Worm (Caenorhabditis elegans) whole organism, young adult: Measurements from ENCODE around the gene glb-10.
A peak's percentile ranks its signal among the peaks of the same experiment; 100 is the strongest.

ENCODE experiments used
- B0261.1 ChIP-seq: sonication (generic microtip); optimal IDR thresholded peaks from 2 replicates; lab custom pipeline; 2016; ENCODE audit warnings: mild to moderate bottlenecking, missing genetic modification characterization, moderate library complexity, missing compliant biosample characterization
- C06A6.2 ChIP-seq: fragments of 200-800 bp; sonication (Bioruptor generic); conservative IDR thresholded peaks from 2 replicates; pipeline ENCODE4 v1.3.6; 2022; ENCODE audit warnings: missing genetic modification characterization, missing compliant biosample characterization
- C17E4.6 ChIP-seq: fragments of 200-800 bp; sonication (Bioruptor generic); IDR thresholded peaks from 2 replicates; pipeline ENCODE4 v1.3.6; 2022; ENCODE audit warnings: missing genetic modification reagents, missing genetic modification characterization, missing compliant biosample characterization
- F10E7.11 ChIP-seq: sonication (generic microtip); optimal IDR thresholded peaks from 2 replicates; lab custom pipeline; 2017; ENCODE audit warnings: mild to moderate bottlenecking, missing genetic modification characterization, moderate library complexity, missing compliant biosample characterization
- F55B11.4 ChIP-seq: sonication (generic microtip); optimal IDR thresholded peaks from 2 replicates; lab custom pipeline; 2016; ENCODE audit warnings: missing compliant biosample characterization, missing genetic modification characterization, borderline replicate concordance; ENCODE audit not compliant: insufficient read depth
- F57A8.1 ChIP-seq: fragments of 200-800 bp; sonication (Bioruptor generic); optimal IDR thresholded peaks from 2 replicates; lab custom pipeline; 2018; ENCODE audit warnings: mild to moderate bottlenecking, missing genetic modification characterization, moderate library complexity, missing compliant biosample characterization
- F57C9.4 ChIP-seq: sonication (generic microtip); optimal IDR thresholded peaks from 2 replicates; lab custom pipeline; 2017; ENCODE audit warnings: mild to moderate bottlenecking, missing genetic modification characterization, missing compliant biosample characterization
- Y53G8AR.9 ChIP-seq: fragments of 200-800 bp; sonication (Bioruptor generic); conservative IDR thresholded peaks from 2 replicates; pipeline ENCODE4 v1.3.6; 2022; ENCODE audit warnings: missing genetic modification reagents, missing genetic modification characterization, missing compliant biosample characterization
- Y67H2A.10 ChIP-seq: fragments of 200-800 bp; sonication (Bioruptor generic); conservative IDR thresholded peaks from 2 replicates; pipeline ENCODE4 v1.3.6; 2022; ENCODE audit warnings: missing genetic modification reagents, missing genetic modification characterization, missing compliant biosample characterization
- Y79H2A.3 ChIP-seq: fragments of 200-800 bp; sonication (Bioruptor generic); conservative IDR thresholded peaks from 2 replicates; pipeline ENCODE4 v1.3.6; 2022; ENCODE audit warnings: missing genetic modification reagents, missing genetic modification characterization, missing compliant biosample characterization
- Y95B8A.8 ChIP-seq: fragments of 200-800 bp; sonication (Bioruptor generic); IDR thresholded peaks from 2 replicates; pipeline ENCODE4 v1.3.6; 2022; ENCODE audit warnings: missing genetic modification reagents, missing genetic modification characterization, missing compliant biosample characterization
- ama-1 ChIP-seq, 3 experiments: fragments of 150-350 bp in 1 of 3; sonication (generic microtip) in 2 of 3; optimal IDR thresholded peaks; 2 replicates each; lab custom pipeline; 2014 to 2018; ENCODE audit warnings: missing biosample characterization in 2 of 3, missing genetic modification characterization in 2 of 3, missing genetic modification reagents in 2 of 3
- athp-1 ChIP-seq: sonication (generic microtip); optimal IDR thresholded peaks from 2 replicates; lab custom pipeline; 2017; ENCODE audit warnings: mild to moderate bottlenecking, missing genetic modification characterization, missing compliant biosample characterization
- attf-3 ChIP-seq: fragments of 200-800 bp; sonication (Bioruptor generic); conservative IDR thresholded peaks from 2 replicates; pipeline ENCODE4 v1.3.6; 2022; ENCODE audit warnings: missing genetic modification reagents, missing genetic modification characterization, missing compliant biosample characterization
- attf-6 ChIP-seq: fragments of 200-800 bp; sonication (Bioruptor generic); IDR thresholded peaks from 2 replicates; pipeline ENCODE4 v1.3.6; 2022; ENCODE audit warnings: missing genetic modification reagents, missing genetic modification characterization, missing compliant biosample characterization
- bed-1 ChIP-seq: fragments of 200-800 bp; sonication (Bioruptor generic); IDR thresholded peaks from 2 replicates; pipeline ENCODE4 v1.3.6; 2022; ENCODE audit warnings: missing genetic modification reagents, missing genetic modification characterization, missing compliant biosample characterization
- ccch-3 ChIP-seq: fragments of 200-800 bp; sonication (Bioruptor generic); optimal IDR thresholded peaks from 2 replicates; lab custom pipeline; 2018; ENCODE audit warnings: mild to moderate bottlenecking, missing genetic modification characterization, missing compliant biosample characterization
- cebp-1 ChIP-seq, 2 experiments: fragments of 200-800 bp in 1 of 2; sonication (Bioruptor generic) in 1 of 2; sonication (generic microtip) in 1 of 2; IDR thresholded peaks in 1 of 2; optimal IDR thresholded peaks in 1 of 2; 2 replicates each; pipeline versions ENCODE4 v1.3.6 to Lab custom; 2017 to 2022; ENCODE audit warnings: missing compliant biosample characterization in 2 of 2, missing genetic modification characterization in 2 of 2, mild to moderate bottlenecking in 1 of 2, missing genetic modification reagents in 1 of 2, moderate library complexity in 1 of 2
- ceh-40 ChIP-seq: fragments of 200-800 bp; sonication (Bioruptor generic); IDR thresholded peaks from 2 replicates; pipeline ENCODE4 v1.3.6; 2022; ENCODE audit warnings: missing genetic modification characterization, missing compliant biosample characterization
- dox-1 ChIP-seq: fragments of 200-800 bp; sonication (Bioruptor generic); IDR thresholded peaks from 2 replicates; pipeline ENCODE4 v1.3.6; 2022; ENCODE audit warnings: missing genetic modification reagents, missing genetic modification characterization, missing compliant biosample characterization
- dpl-1 ChIP-seq: fragments of 150-350 bp; optimal IDR thresholded peaks from 2 replicates; lab custom pipeline; 2014; ENCODE audit warnings: missing biosample characterization, missing genetic modification reagents, missing genetic modification characterization
- egl-44 ChIP-seq: fragments of 200-800 bp; sonication (Bioruptor generic); IDR thresholded peaks from 2 replicates; pipeline ENCODE4 v1.3.6; 2022; ENCODE audit warnings: missing genetic modification reagents, missing genetic modification characterization, missing compliant biosample characterization
- egrh-3 ChIP-seq: fragments of 200-800 bp; sonication (Bioruptor generic); IDR thresholded peaks from 2 replicates; pipeline ENCODE4 v1.3.6; 2022; ENCODE audit warnings: missing genetic modification reagents, missing genetic modification characterization, missing compliant biosample characterization
- ets-4 ChIP-seq: fragments of 200-800 bp; sonication (Bioruptor generic); optimal IDR thresholded peaks from 2 replicates; lab custom pipeline; 2018; ENCODE audit warnings: mild to moderate bottlenecking, missing genetic modification characterization, missing compliant biosample characterization
- hlh-12 ChIP-seq: sonication (generic microtip); optimal IDR thresholded peaks from 2 replicates; lab custom pipeline; 2016; ENCODE audit warnings: missing genetic modification characterization, missing compliant biosample characterization
- hmg-20 ChIP-seq: fragments of 200-800 bp; sonication (Bioruptor generic); IDR thresholded peaks from 2 replicates; pipeline ENCODE4 v1.3.6; 2022; ENCODE audit warnings: missing genetic modification reagents, missing genetic modification characterization, missing compliant biosample characterization
- let-526 ChIP-seq: fragments of 200-800 bp; sonication (Bioruptor generic); IDR thresholded peaks from 2 replicates; pipeline ENCODE4 v1.3.6; 2022; ENCODE audit warnings: missing genetic modification reagents, missing genetic modification characterization, missing compliant biosample characterization
- lin-26 ChIP-seq: fragments of 200-800 bp; sonication (Bioruptor generic); IDR thresholded peaks from 2 replicates; pipeline ENCODE4 v1.3.6; 2022; ENCODE audit warnings: missing genetic modification reagents, missing genetic modification characterization, missing compliant biosample characterization
- lin-35 ChIP-seq, 3 experiments: fragments of 150-350 bp in 2 of 3; sonication (generic microtip) in 1 of 3; optimal IDR thresholded peaks; 2 replicates each; lab custom pipeline; 2014 to 2018; ENCODE audit warnings: missing biosample characterization in 3 of 3, missing genetic modification characterization in 3 of 3, missing genetic modification reagents in 3 of 3
- lin-40 ChIP-seq: sonication (generic microtip); optimal IDR thresholded peaks from 2 replicates; lab custom pipeline; 2016; ENCODE audit warnings: missing genetic modification characterization, mild to moderate bottlenecking, missing compliant biosample characterization, missing genotype, missing genetic modification reagents
- madf-3 ChIP-seq: fragments of 200-800 bp; sonication (Bioruptor generic); IDR thresholded peaks from 2 replicates; pipeline ENCODE4 v1.3.6; 2022; ENCODE audit warnings: missing genetic modification reagents, missing genetic modification characterization, missing compliant biosample characterization
- mcd-1 ChIP-seq: fragments of 200-800 bp; sonication (Bioruptor generic); IDR thresholded peaks from 2 replicates; pipeline ENCODE4 v1.3.6; 2022; ENCODE audit warnings: missing genetic modification reagents, missing genetic modification characterization, missing compliant biosample characterization
- mes-4 ChIP-seq: sonication (generic microtip); optimal IDR thresholded peaks from 2 replicates; lab custom pipeline; 2016; ENCODE audit warnings: missing genotype, missing genetic modification characterization, missing compliant biosample characterization
- nfya-1 ChIP-seq: sonication (generic microtip); optimal IDR thresholded peaks from 2 replicates; lab custom pipeline; 2017; ENCODE audit warnings: antibody characterized with exemption, missing compliant biosample characterization, missing genetic modification characterization, borderline replicate concordance; ENCODE audit not compliant: insufficient read depth
- nfyb-1 ChIP-seq: fragments of 200-800 bp; sonication (Bioruptor generic); IDR thresholded peaks from 2 replicates; pipeline ENCODE4 v1.3.6; 2022; ENCODE audit warnings: missing genetic modification reagents, missing genetic modification characterization, missing compliant biosample characterization
- nhr-120 ChIP-seq: fragments of 200-800 bp; sonication (Bioruptor generic); IDR thresholded peaks from 2 replicates; pipeline ENCODE4 v1.3.6; 2022; ENCODE audit warnings: missing genetic modification characterization, missing compliant biosample characterization
- nhr-90 ChIP-seq: sonication (generic microtip); optimal IDR thresholded peaks from 2 replicates; lab custom pipeline; 2016; ENCODE audit warnings: missing genotype, mild to moderate bottlenecking, missing genetic modification characterization, missing compliant biosample characterization
- pbrm-1 ChIP-seq: fragments of 200-800 bp; sonication (Bioruptor generic); IDR thresholded peaks from 2 replicates; pipeline ENCODE4 v1.3.6; 2022; ENCODE audit warnings: missing genetic modification reagents, missing genetic modification characterization, missing compliant biosample characterization
- snpc-4 ChIP-seq, 5 experiments: fragments of 150-350 bp in 1 of 5; sonication (generic microtip) in 4 of 5; optimal IDR thresholded peaks; 2 replicates each; lab custom pipeline; 2014 to 2018; ENCODE audit warnings: missing genetic modification characterization in 5 of 5, missing biosample characterization in 3 of 5, antibody characterized with exemption in 2 of 5, mild to moderate bottlenecking in 2 of 5, missing compliant biosample characterization in 2 of 5, missing genotype in 2 of 5, moderate library complexity in 2 of 5, missing genetic modification reagents in 1 of 5
- sptf-2 ChIP-seq: fragments of 200-800 bp; sonication (Bioruptor generic); optimal IDR thresholded peaks from 2 replicates; lab custom pipeline; 2018; ENCODE audit warnings: mild to moderate bottlenecking, missing genetic modification characterization, missing compliant biosample characterization
- xnd-1 ChIP-seq: sonication (generic microtip); optimal IDR thresholded peaks from 2 replicates; lab custom pipeline; 2016; ENCODE audit warnings: missing genotype, missing genetic modification reagents, missing genetic modification characterization, missing compliant biosample characterization
- ztf-18 ChIP-seq: sonication (generic microtip); optimal IDR thresholded peaks from 2 replicates; lab custom pipeline; 2016; ENCODE audit warnings: missing genotype, mild to moderate bottlenecking, missing genetic modification characterization, missing compliant biosample characterization
- ztf-22 ChIP-seq: fragments of 200-800 bp; sonication (Bioruptor generic); optimal IDR thresholded peaks from 2 replicates; lab custom pipeline; 2018; ENCODE audit warnings: mild to moderate bottlenecking, missing genetic modification characterization, moderate library complexity, missing compliant biosample characterization
- ztf-26 ChIP-seq: sonication (generic microtip); optimal IDR thresholded peaks from 2 replicates; lab custom pipeline; 2017; ENCODE audit warnings: missing genetic modification characterization, missing compliant biosample characterization
- ztf-28 ChIP-seq: fragments of 200-800 bp; sonication (Bioruptor generic); IDR thresholded peaks from 2 replicates; pipeline ENCODE4 v1.3.6; 2022; ENCODE audit warnings: missing genetic modification reagents, missing genetic modification characterization, missing compliant biosample characterization
- ztf-3 ChIP-seq: fragments of 200-800 bp; sonication (Bioruptor generic); optimal IDR thresholded peaks from 2 replicates; lab custom pipeline; 2018; ENCODE audit warnings: mild to moderate bottlenecking, missing genetic modification characterization, missing compliant biosample characterization

Gene glb-10

ce11 chrII:6331222-6331830, 22.2 kb upstream of the glb-10 start, which contains the start of gene set-4:
Gene set-4 (minus strand): TSS chrII:6331341.
- TF ChIP-seq mcd-1 (GFP tag; lab: Robert Waterston, UW) (peak; percentile 92), C06A6.2 (GFP tag; lab: Robert Waterston, UW) (peak; percentile 76; the same call in 1 of the 2 replicates), let-526 (0 out of 2 replicates have a peak, but pooled peaks have one; percentile 51), Y79H2A.3 (GFP tag; lab: Robert Waterston, UW) (no peak), ztf-26 (tag; lab: Kevin White, UChicago) (peak; percentile 85), madf-3 (GFP tag; lab: Robert Waterston, UW) (0 out of 2 replicates have a peak, but pooled peaks have one; percentile 58), pbrm-1 (GFP tag; lab: Robert Waterston, UW) (peak; percentile 86), lin-26 (GFP tag; lab: Robert Waterston, UW) (no peak), hlh-12 (tag; lab: Kevin White, UChicago) (no peak), bed-1 (no peak), lin-40 (tag; lab: Kevin White, UChicago) (peak; percentile 92), F57C9.4 (tag; lab: Kevin White, UChicago) (no peak), hmg-20 (peak; percentile 79), xnd-1 (tag; lab: Kevin White, UChicago) (peak; percentile 62), egl-44 (GFP tag; lab: Robert Waterston, UW) (no peak), cebp-1 (GFP tag; IDR thresholded peaks at IDR 0.05; lab: Robert Waterston, UW) (0 out of 2 replicates have a peak, but pooled peaks have one; percentile 24), cebp-1 (tag; optimal IDR thresholded peaks at IDR 0.05; lab: Kevin White, UChicago) (peak; percentile 88), B0261.1 (tag; lab: Kevin White, UChicago) (no peak), ztf-18 (tag; lab: Kevin White, UChicago) (peak; percentile 97), lin-35 (GFP tag; optimal IDR thresholded peaks at IDR 0.05; lab: Kevin White, UChicago) (peak in 2 of 3 experiments; percentile 28 to 90), snpc-4 (GFP tag; optimal IDR thresholded peaks at IDR 0.05; lab: Kevin White, UChicago) (peak; percentile 4), snpc-4 (tag; optimal IDR thresholded peaks at IDR 0.05; lab: Kevin White, UChicago) (peak; percentile 6 to 81 (median 64)), athp-1 (peak; percentile 38), nfyb-1 (GFP tag; lab: Robert Waterston, UW) (peak; percentile 91), ztf-3 (no peak), egrh-3 (GFP tag; lab: Robert Waterston, UW) (no peak), ccch-3 (no peak), dpl-1 (GFP tag; lab: Kevin White, UChicago) (peak; percentile 55), C17E4.6 (peak; percentile 42; the same call in 1 of the 2 replicates), Y53G8AR.9 (GFP tag; lab: Robert Waterston, UW) (peak; percentile 82), attf-6 (GFP tag; lab: Robert Waterston, UW) (no peak), sptf-2 (GFP tag; lab: Kevin White, UChicago) (no peak), Y95B8A.8 (GFP tag; lab: Robert Waterston, UW) (no peak), F55B11.4 (tag; lab: Kevin White, UChicago) (no peak), Y67H2A.10 (GFP tag; lab: Robert Waterston, UW) (no peak; the same call in 1 of the 2 replicates), ceh-40 (GFP tag; lab: Robert Waterston, UW) (no peak), attf-3 (GFP tag; lab: Robert Waterston, UW) (0 out of 2 replicates have a peak, but pooled peaks have one; percentile 37), ama-1 (optimal IDR thresholded peaks at IDR 0.05; lab: Kevin White, UChicago) (no peak), ama-1 (GFP tag; optimal IDR thresholded peaks at IDR 0.05; lab: Kevin White, UChicago) (no peak), ets-4 (GFP tag; lab: Kevin White, UChicago) (peak; percentile 75), nhr-120 (GFP tag; lab: Robert Waterston, UW) (no peak), nhr-90 (tag; lab: Kevin White, UChicago) (peak; percentile 57), nfya-1 (tag; lab: Kevin White, UChicago) (no peak), dox-1 (GFP tag; lab: Robert Waterston, UW) (peak; percentile 93), ztf-28 (GFP tag; lab: Robert Waterston, UW) (no peak), mes-4 (tag; lab: Kevin White, UChicago) (no peak), ztf-22 (no peak), F57A8.1 (GFP tag; lab: Kevin White, UChicago) (no peak), F10E7.11 (tag; lab: Kevin White, UChicago) (no peak)
